Fruit fly (Drosophila melanogaster): ENCODE results near the gene CG31676.

Gene CG31676

DNA sequence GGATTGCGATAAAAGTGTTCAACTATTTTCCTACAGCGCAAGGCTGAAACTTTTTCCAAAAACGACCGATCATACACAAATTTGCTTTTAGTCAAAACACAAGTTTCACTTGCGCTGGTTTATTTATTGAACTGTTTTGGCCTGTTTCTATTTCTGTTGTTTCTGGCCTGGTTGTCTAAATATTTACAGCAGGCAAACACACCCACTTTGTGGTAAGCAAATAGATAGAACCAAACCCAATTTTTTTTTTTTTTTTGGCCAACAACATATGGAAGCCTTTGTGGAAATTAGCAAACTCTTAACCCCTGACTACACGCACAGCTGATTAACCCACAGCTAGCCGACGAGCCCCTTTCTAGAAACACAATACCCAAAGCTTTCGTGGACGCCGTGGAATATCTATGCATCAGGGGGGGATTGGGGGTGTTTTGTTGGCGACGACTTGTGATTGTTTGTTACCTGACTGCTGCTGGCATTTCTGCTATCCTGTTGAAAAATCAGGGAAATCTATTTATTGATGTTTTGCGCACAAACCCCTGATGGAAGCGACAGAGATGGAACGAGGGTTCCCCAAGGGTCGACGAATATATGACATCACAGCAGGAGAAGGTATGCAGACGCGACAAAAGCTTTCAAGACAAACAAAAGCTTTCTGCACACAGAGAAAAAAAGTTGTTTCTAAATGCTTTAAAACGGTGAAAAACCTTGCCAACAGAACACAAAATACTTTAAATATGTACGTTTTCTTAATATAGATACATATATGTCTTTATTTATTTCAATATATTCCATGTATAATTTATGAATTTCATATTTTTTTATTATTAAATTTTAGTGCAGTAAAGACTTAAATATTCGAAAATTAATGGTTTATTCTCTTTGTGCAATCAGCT is 32.7 kb upstream of the CG31676 start (continued):
- TF ChIP-seq CG5245 (GFP tag; optimal IDR thresholded peaks at IDR 0.05) = no peak
- no peak for TF ChIP-seq CG7745 (tag; optimal IDR thresholded peaks at IDR 0.05)
- TF ChIP-seq zfh1 (GFP tag; IDR thresholded peaks at IDR 0.05) = peak; percentile 56; the same call in 2 of the 3 replicates
- no peak for TF ChIP-seq Max (GFP tag; optimal IDR thresholded peaks at IDR 0.05)
- TF ChIP-seq CG6689 (GFP tag; IDR thresholded peaks at IDR 0.05) = peak; percentile 56; the same call in 1 of the 2 replicates
- no peak for TF ChIP-seq TFAM (GFP tag; optimal IDR thresholded peaks at IDR 0.05)
- peak; percentile 75 for TF ChIP-seq CG2678 (tag; optimal IDR thresholded peaks at IDR 0.05)
- no peak for TF ChIP-seq psq (GFP tag; optimal IDR thresholded peaks at IDR 0.05)
- TF ChIP-seq Dek (tag; optimal IDR thresholded peaks at IDR 0.05) = peak; percentile 44
- no peak for TF ChIP-seq CrebB (tag; optimal IDR thresholded peaks at IDR 0.05)
- no peak for TF ChIP-seq knrl (GFP tag; IDR thresholded peaks at IDR 0.05; ENCODE audit: partially characterized antibody)
- TF ChIP-seq Hr3 (GFP tag; optimal IDR thresholded peaks at IDR 0.05) = peak; percentile 16
- peak; percentile 65 for TF ChIP-seq CG17568 (GFP tag; optimal IDR thresholded peaks at IDR 0.05)
- TF ChIP-seq CHES-1-like (GFP tag; optimal IDR thresholded peaks at IDR 0.05) = peak; percentile 40
- no peak for TF ChIP-seq CG17186 (GFP tag; optimal IDR thresholded peaks at IDR 0.05)
- no peak for TF ChIP-seq Usf (GFP tag; optimal IDR thresholded peaks at IDR 0.05)
- peak; percentile 40 for TF ChIP-seq Oli (tag; optimal IDR thresholded peaks at IDR 0.05)
- peak; percentile 47 for TF ChIP-seq CG9817 (tag; optimal IDR thresholded peaks at IDR 0.05)
- peak; percentile 41 for TF ChIP-seq CG17328 (GFP tag; IDR thresholded peaks at IDR 0.05)
- TF ChIP-seq CG3995 (GFP tag; optimal IDR thresholded peaks at IDR 0.05) = no peak
- TF ChIP-seq CG7963 (GFP tag; IDR thresholded peaks at IDR 0.05; ENCODE audit: partially characterized antibody) = no peak
- TF ChIP-seq Hand (GFP tag; optimal IDR thresholded peaks at IDR 0.05) = peak; percentile 68
- TF ChIP-seq seq (GFP tag; IDR thresholded peaks at IDR 0.05) = peak; percentile 23
- TF ChIP-seq sd (tag; optimal IDR thresholded peaks at IDR 0.05) = peak; percentile 25
- TF ChIP-seq NfI (GFP tag; optimal IDR thresholded peaks at IDR 0.05) = peak; percentile 43
- TF ChIP-seq Gug (GFP tag; IDR thresholded peaks at IDR 0.05) = no peak
- no peak for TF ChIP-seq CG14860 (GFP tag; IDR thresholded peaks at IDR 0.05; ENCODE audit: partially characterized antibody)
- TF ChIP-seq CG15269 (tag; optimal IDR thresholded peaks at IDR 0.05) = peak; percentile 67
- TF ChIP-seq az2 (GFP tag; optimal IDR thresholded peaks at IDR 0.05) = peak; percentile 35
- TF ChIP-seq CG3847 (GFP tag; IDR thresholded peaks at IDR 0.05) = peak; percentile 56
- TF ChIP-seq CG10979 (tag; optimal IDR thresholded peaks at IDR 0.05) = peak; percentile 50
- no peak for TF ChIP-seq YL-1 (GFP tag; optimal IDR thresholded peaks at IDR 0.05)
- TF ChIP-seq CG6791 (GFP tag; IDR thresholded peaks at IDR 0.05; ENCODE audit: partially characterized antibody) = no peak
- no peak for TF ChIP-seq stwl (tag; optimal IDR thresholded peaks at IDR 0.05)
- peak in 1 of 2 experiments; percentile 4 for TF ChIP-seq dpn (GFP tag; optimal IDR thresholded peaks at IDR 0.05)
- no peak for TF ChIP-seq pzg (GFP tag; optimal IDR thresholded peaks at IDR 0.05)
- no peak for TF ChIP-seq CG10959 (GFP tag; IDR thresholded peaks at IDR 0.05)
- TF ChIP-seq Dbx (GFP tag; IDR thresholded peaks at IDR 0.05) = peak; percentile 34; the same call in 1 of the 3 replicates
- TF ChIP-seq oc (tag; optimal IDR thresholded peaks at IDR 0.05) = no peak
- TF ChIP-seq dan (GFP tag; IDR thresholded peaks at IDR 0.05) = no peak
- peak; percentile 32 for TF ChIP-seq CG12659 (GFP tag; optimal IDR thresholded peaks at IDR 0.05)
- TF ChIP-seq gem (tag; optimal IDR thresholded peaks at IDR 0.05) = peak; percentile 76
- TF ChIP-seq onecut (GFP tag; IDR thresholded peaks at IDR 0.05) = peak; percentile 95
- no peak for TF ChIP-seq CG14441 (GFP tag; IDR thresholded peaks at IDR 0.05)
- no peak for TF ChIP-seq Dfd (GFP tag; optimal IDR thresholded peaks at IDR 0.05)
- TF ChIP-seq CG10274 (GFP tag; optimal IDR thresholded peaks at IDR 0.05) = no peak
- no peak for TF ChIP-seq kay (GFP tag; optimal IDR thresholded peaks at IDR 0.05)
- 0 out of 4 replicates have a peak, but pooled peaks have one; percentile 19 for TF ChIP-seq chinmo (GFP tag; IDR thresholded peaks at IDR 0.05; ENCODE audit: partially characterized antibody)

Measured in whole organism, embryonic.